Fruit fly (Drosophila melanogaster) S2 (cell line): ENCODE measurements around the gene CG43051.

Source experiments
- CG8478 ChIP-seq: fragments of >200 bp; optimal IDR thresholded peaks from 2 replicates; lab custom pipeline; 2018
- CTCF ChIP-seq, 2 experiments: fragments of >200 bp; optimal IDR thresholded peaks; 2 replicates each; lab custom pipeline; 2018

- TF ChIP-seq CG8478 (lab: Kevin White, UChicago): no peak
- no peak for TF ChIP-seq CTCF (optimal IDR thresholded peaks at IDR 0.05; lab: Kevin White, UChicago)
Observed at dm6 chr2L:12493771-12494317, 13.9 kb upstream of the CG43051 start.
